Fruit fly (Drosophila melanogaster) whole organism: Measurements from ENCODE around the gene CG5412.

Experiments
- CG8478 ChIP-seq: fragments of >200 bp; optimal IDR thresholded peaks from 2 replicates; lab custom pipeline; 2018; ENCODE audit warnings: inconsistent platforms
- Dll ChIP-seq: fragments of >200 bp; optimal IDR thresholded peaks from 2 replicates; lab custom pipeline; 2017
- EcR ChIP-seq, 2 experiments: fragments of >200 bp; optimal IDR thresholded peaks; 2 replicates each; lab custom pipeline; 2017; ENCODE audit warnings: missing biosample characterization in 2 of 2, missing genetic modification characterization in 2 of 2, missing genetic modification reagents in 2 of 2
- pan ChIP-seq: fragments of >200 bp; optimal IDR thresholded peaks from 2 replicates; lab custom pipeline; 2017
- psq ChIP-seq: fragments of >200 bp; optimal IDR thresholded peaks from 2 replicates; lab custom pipeline; 2017
- usp ChIP-seq: fragments of >200 bp; optimal IDR thresholded peaks from 2 replicates; lab custom pipeline; 2017; ENCODE audit warnings: missing biosample characterization, missing genetic modification characterization, mixed read lengths

The CG5412 gene

dm6 chr3R:20576789-20577188 lies at the start of gene CG5412, which contains the start of gene TFAM:
Gene CG5412, plus strand, starts transcription at chr3R:20577053.
Gene TFAM, minus strand, starts transcription at chr3R:20577010.
- TF ChIP-seq pan (no peak), usp (GFP tag; lab: Kevin White, UChicago) (no peak), EcR (GFP tag; optimal IDR thresholded peaks at IDR 0.05; lab: Kevin White, UChicago) (no peak), CG8478 (no peak)

- TF ChIP-seq psq, result no peak
- TF ChIP-seq CG8478, result no peak
- TF ChIP-seq pan, result no peak
- TF ChIP-seq usp (GFP tag; lab: Kevin White, UChicago), result no peak
- no peak for TF ChIP-seq EcR (GFP tag; optimal IDR thresholded peaks at IDR 0.05; lab: Kevin White, UChicago)
- TF ChIP-seq Dll, result no peak
These were observed 42.3 kb upstream of the CG5412 start, which contains the start of the genes MtnE and MtnD for dm6 chr3R:20534575-20534974. Gene MtnE, minus strand, starts transcription at chr3R:20534704. Gene MtnD, plus strand, starts transcription at chr3R:20534962.

dm6 chr3R:20542283-20543144 lies 34.3 kb upstream of the CG5412 start:
- TF ChIP-seq usp (GFP tag; lab: Kevin White, UChicago) (no peak), Dll (no peak)

- TF ChIP-seq Dll, result no peak
- TF ChIP-seq psq, result no peak
- TF ChIP-seq CG8478, result no peak
- no peak for TF ChIP-seq EcR (GFP tag; optimal IDR thresholded peaks at IDR 0.05; lab: Kevin White, UChicago)
- no peak for TF ChIP-seq usp (GFP tag; lab: Kevin White, UChicago)
- no peak for TF ChIP-seq pan
These were observed 33.6 kb upstream of the CG5412 start for dm6 chr3R:20543220-20543619.

- TF ChIP-seq Dll (no peak), EcR (GFP tag; optimal IDR thresholded peaks at IDR 0.05; lab: Kevin White, UChicago) (no peak), psq (no peak), CG8478 (no peak), usp (GFP tag; lab: Kevin White, UChicago) (no peak), pan (no peak)
These were observed 33.1 kb upstream of the CG5412 start for dm6 chr3R:20543719-20544118.

dm6 chr3R:20544952-20545351 lies 31.9 kb upstream of the CG5412 start:
- TF ChIP-seq CG8478 (no peak), EcR (GFP tag; optimal IDR thresholded peaks at IDR 0.05; lab: Kevin White, UChicago) (no peak), pan (no peak), usp (GFP tag; lab: Kevin White, UChicago) (no peak)

- TF ChIP-seq EcR (GFP tag; optimal IDR thresholded peaks at IDR 0.05; lab: Kevin White, UChicago) (no peak), psq (no peak), Dll (no peak), usp (GFP tag; lab: Kevin White, UChicago) (no peak), pan (no peak), CG8478 (no peak)
These were observed 31.2 kb upstream of the CG5412 start for dm6 chr3R:20545678-20546077.

- no peak for TF ChIP-seq EcR (GFP tag; optimal IDR thresholded peaks at IDR 0.05; lab: Kevin White, UChicago)
- no peak for TF ChIP-seq CG8478
- TF ChIP-seq psq, result no peak
- no peak for TF ChIP-seq Dll
- TF ChIP-seq pan, result no peak
- TF ChIP-seq usp (GFP tag; lab: Kevin White, UChicago), result no peak
These were observed 29.9 kb upstream of the CG5412 start for dm6 chr3R:20546662-20547620.

- TF ChIP-seq EcR (GFP tag; optimal IDR thresholded peaks at IDR 0.05; lab: Kevin White, UChicago) (no peak), pan (no peak)
These were observed 29.1 kb upstream of the CG5412 start for dm6 chr3R:20547758-20548157.

- TF ChIP-seq CG8478, result no peak
- no peak for TF ChIP-seq psq
- TF ChIP-seq pan, result no peak
- no peak for TF ChIP-seq Dll
- TF ChIP-seq usp (GFP tag; lab: Kevin White, UChicago), result no peak
- no peak for TF ChIP-seq EcR (GFP tag; optimal IDR thresholded peaks at IDR 0.05; lab: Kevin White, UChicago)
These were observed 28.6 kb upstream of the CG5412 start for dm6 chr3R:20548255-20548654.

dm6 chr3R:20549017-20549854 lies 27.6 kb upstream of the CG5412 start:
- TF ChIP-seq Dll (no peak), pan (no peak), usp (GFP tag; lab: Kevin White, UChicago) (no peak), psq (no peak), EcR (GFP tag; optimal IDR thresholded peaks at IDR 0.05; lab: Kevin White, UChicago) (no peak), CG8478 (no peak)
